Fruit fly (Drosophila melanogaster): ENCODE results near the gene CG13731.

DNA sequence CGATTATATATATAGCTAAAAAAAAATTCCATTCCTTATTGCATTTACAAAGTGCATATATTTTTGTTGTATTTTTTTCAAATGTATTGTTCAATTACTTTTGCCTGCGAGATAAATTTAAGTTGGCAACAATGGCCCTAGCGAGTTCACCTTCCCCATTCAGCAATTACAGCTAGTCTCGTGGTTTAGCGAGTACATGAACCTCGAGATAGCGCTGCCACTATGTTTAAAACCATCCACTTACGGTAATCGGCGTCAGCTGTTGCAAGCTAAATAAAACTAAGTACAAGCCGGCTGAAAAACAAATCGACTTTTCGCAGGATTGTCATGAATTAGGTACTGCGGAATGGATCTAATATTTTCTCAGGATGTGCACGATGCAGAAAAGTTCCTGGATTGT is 35.9 kb downstream of the CG13731 start:
- TF ChIP-seq tai (GFP tag; optimal IDR thresholded peaks at IDR 0.05): no peak
- TF ChIP-seq CG9705 (GFP tag; optimal IDR thresholded peaks at IDR 0.05): no peak
- no peak for TF ChIP-seq Jra (GFP tag; optimal IDR thresholded peaks at IDR 0.05)
